Worm (Caenorhabditis elegans): ENCODE measurements around the gene Y46D2A.3.

DNA sequence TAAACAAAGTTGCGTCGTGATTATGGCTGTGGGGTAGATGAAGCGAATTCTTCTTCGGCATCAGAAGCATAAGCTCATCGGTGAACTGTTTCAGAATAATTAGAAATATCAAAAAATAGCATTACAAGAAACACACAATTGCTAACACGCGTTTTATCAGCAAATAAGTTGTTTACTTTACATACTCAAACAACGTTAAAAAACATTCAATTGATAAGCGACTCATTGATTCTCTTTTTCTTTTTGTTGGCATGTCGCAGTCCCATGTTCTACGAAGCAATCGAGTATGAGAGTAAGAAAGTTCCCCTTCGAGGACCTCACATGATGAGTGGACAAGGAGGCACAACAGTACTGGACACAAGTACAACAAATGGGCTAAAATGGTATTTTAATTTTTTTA, 30.4 kb downstream of the Y46D2A.3 start, which contains the start of gene btb-16:
- no peak for TF ChIP-seq alr-1 (tag; optimal IDR thresholded peaks at IDR 0.05; ENCODE audit: borderline replicate concordance)
- no peak for TF ChIP-seq ceh-82 (tag; optimal IDR thresholded peaks at IDR 0.05)
- TF ChIP-seq jun-1 (tag; optimal IDR thresholded peaks at IDR 0.05): no peak
- no peak for TF ChIP-seq nhr-77 (tag; optimal IDR thresholded peaks at IDR 0.05)
